Worm (Caenorhabditis elegans) whole organism, L2 larva: ENCODE data around the gene Y45G12C.10.
"Not testable (repeated sequence)": the region's sequence is repeated elsewhere in the genome, so short reads cannot be mapped to it uniquely, and the experiment has no call there.

Experiments used
- ama-1 ChIP-seq: fragments of 150-350 bp; optimal IDR thresholded peaks from 2 replicates; lab custom pipeline; 2018; ENCODE audit warnings: inconsistent platforms
- ceh-82 ChIP-seq: fragments of 150-350 bp; optimal IDR thresholded peaks from 2 replicates; lab custom pipeline; 2014; ENCODE audit warnings: missing biosample characterization, missing genetic modification characterization
- crh-2 ChIP-seq: sonication (generic microtip); optimal IDR thresholded peaks from 2 replicates; lab custom pipeline; 2017; ENCODE audit warnings: missing biosample characterization, missing genetic modification characterization
- fos-1 ChIP-seq: fragments of 150-350 bp; optimal IDR thresholded peaks from 2 replicates; lab custom pipeline; 2014; ENCODE audit warnings: missing biosample characterization, missing genetic modification characterization
- gmeb-1 ChIP-seq: fragments of 150-350 bp; optimal IDR thresholded peaks from 2 replicates; lab custom pipeline; 2014; ENCODE audit warnings: missing biosample characterization, missing genetic modification characterization
- lin-11 ChIP-seq: fragments of 150-350 bp; sonication (generic microtip); optimal IDR thresholded peaks from 2 replicates; lab custom pipeline; 2014; ENCODE audit warnings: missing biosample characterization, missing genetic modification characterization, inconsistent platforms, mixed read lengths
- nhr-129 ChIP-seq: fragments of 150-350 bp; optimal IDR thresholded peaks from 2 replicates; lab custom pipeline; 2014; ENCODE audit warnings: missing biosample characterization, missing genetic modification characterization
- nhr-23 ChIP-seq: fragments of 150-350 bp; optimal IDR thresholded peaks from 2 replicates; lab custom pipeline; 2014; ENCODE audit warnings: missing biosample characterization, missing genetic modification reagents, missing genetic modification characterization
- nhr-25 ChIP-seq: fragments of 150-350 bp; sonication (generic microtip); optimal IDR thresholded peaks from 3 replicates; lab custom pipeline; 2014; ENCODE audit warnings: missing biosample characterization, missing genetic modification characterization
- nhr-77 ChIP-seq: fragments of 150-350 bp; optimal IDR thresholded peaks from 2 replicates; lab custom pipeline; 2014; ENCODE audit warnings: missing biosample characterization, missing genetic modification characterization
- sma-9 ChIP-seq, 2 experiments: fragments of 150-350 bp in 1 of 2; sonication (generic microtip) in 1 of 2; optimal IDR thresholded peaks; 2 replicates each; lab custom pipeline; 2014 to 2016; ENCODE audit warnings: missing genetic modification characterization in 2 of 2, mild to moderate bottlenecking in 1 of 2, missing biosample characterization in 1 of 2, missing compliant biosample characterization in 1 of 2, missing genetic modification reagents in 1 of 2, moderate library complexity in 1 of 2
- unc-39 ChIP-seq: fragments of 150-350 bp; optimal IDR thresholded peaks from 2 replicates; lab custom pipeline; 2014; ENCODE audit warnings: missing biosample characterization, missing genetic modification characterization
- zag-1 ChIP-seq: fragments of 150-350 bp; optimal IDR thresholded peaks from 2 replicates; lab custom pipeline; 2014; ENCODE audit warnings: missing biosample characterization, missing genetic modification characterization

The Y45G12C.10 gene

DNA sequence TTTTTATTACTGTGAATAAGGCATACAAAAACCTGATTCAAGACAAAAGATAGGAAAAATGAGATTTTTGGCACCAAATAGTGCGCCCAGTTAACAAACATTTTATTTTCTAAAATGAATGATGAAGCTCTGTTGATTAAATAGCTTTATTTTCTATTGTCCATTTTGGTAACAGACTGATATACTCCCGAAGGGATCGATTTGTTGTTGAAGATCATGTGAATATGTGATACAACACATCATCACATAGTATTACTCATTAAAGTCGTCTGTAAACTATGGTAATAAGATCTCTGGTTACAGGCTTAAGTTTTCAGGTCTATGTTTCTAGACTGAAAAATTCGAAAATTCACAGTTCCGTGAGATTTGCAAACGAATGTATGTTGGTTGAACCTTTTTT is 36.9 kb upstream of the Y45G12C.10 start, which contains the start of gene srj-20:
Gene srj-20 (minus strand): TSS at position 101 of the 400 bp plus-strand sequence.
- no peak for TF ChIP-seq nhr-23 (tag; lab: Kevin White, UChicago)

- no peak for TF ChIP-seq nhr-77 (tag; lab: Kevin White, UChicago)
These were observed 34.4 kb upstream of the Y45G12C.10 start, which contains the start of gene srj-19 for ce11 chrV:2570643-2571042. TSS of gene srj-19 (minus strand) at chrV:2570743.

- no peak for TF ChIP-seq lin-11 (tag; lab: Kevin White, UChicago)
- no peak for TF ChIP-seq nhr-25 (tag; lab: Kevin White, UChicago)
- TF ChIP-seq crh-2 (tag; lab: Kevin White, UChicago): peak; percentile 21
- no peak for TF ChIP-seq ceh-82 (tag; lab: Kevin White, UChicago)
- TF ChIP-seq zag-1 (tag; lab: Kevin White, UChicago): no peak
- TF ChIP-seq ama-1 (lab: Kevin White, UChicago): no peak
- no peak for TF ChIP-seq nhr-129 (tag; lab: Kevin White, UChicago)
- TF ChIP-seq fos-1 (tag; lab: Kevin White, UChicago): peak; percentile 69
- no peak for TF ChIP-seq unc-39 (tag; lab: Kevin White, UChicago)
These were observed 29.3 kb upstream of the Y45G12C.10 start, which contains the start of gene Y45G12C.1 for ce11 chrV:2565525-2565924. TSS of gene Y45G12C.1 (plus strand) at chrV:2565683.

- TF ChIP-seq sma-9 (GFP tag; optimal IDR thresholded peaks at IDR 0.05; lab: Kevin White, UChicago); sma-9 (tag; optimal IDR thresholded peaks at IDR 0.05; lab: Kevin White, UChicago); gmeb-1 (tag; lab: Kevin White, UChicago); nhr-77 (tag; lab: Kevin White, UChicago): not testable (repeated sequence)
These were observed 25.2 kb upstream of the Y45G12C.10 start, which contains the start of gene gst-10 for ce11 chrV:2561390-2561789. TSS of gene gst-10 (plus strand) at chrV:2561690.

ce11 chrV:2515493-2515892 is 20.7 kb downstream of the Y45G12C.10 start, which contains the start of gene str-76:
TSS of gene str-76 (minus strand) at chrV:2515593.
- TF ChIP-seq sma-9 (GFP tag; optimal IDR thresholded peaks at IDR 0.05; lab: Kevin White, UChicago); sma-9 (tag; optimal IDR thresholded peaks at IDR 0.05; lab: Kevin White, UChicago); nhr-129 (tag; lab: Kevin White, UChicago); crh-2 (tag; lab: Kevin White, UChicago): not testable (repeated sequence)
